Fruit fly (Drosophila melanogaster): ENCODE results near the gene CG3225.
A peak's percentile ranks its signal among the peaks of the same experiment; 100 is the strongest.

Gene CG3225

DNA sequence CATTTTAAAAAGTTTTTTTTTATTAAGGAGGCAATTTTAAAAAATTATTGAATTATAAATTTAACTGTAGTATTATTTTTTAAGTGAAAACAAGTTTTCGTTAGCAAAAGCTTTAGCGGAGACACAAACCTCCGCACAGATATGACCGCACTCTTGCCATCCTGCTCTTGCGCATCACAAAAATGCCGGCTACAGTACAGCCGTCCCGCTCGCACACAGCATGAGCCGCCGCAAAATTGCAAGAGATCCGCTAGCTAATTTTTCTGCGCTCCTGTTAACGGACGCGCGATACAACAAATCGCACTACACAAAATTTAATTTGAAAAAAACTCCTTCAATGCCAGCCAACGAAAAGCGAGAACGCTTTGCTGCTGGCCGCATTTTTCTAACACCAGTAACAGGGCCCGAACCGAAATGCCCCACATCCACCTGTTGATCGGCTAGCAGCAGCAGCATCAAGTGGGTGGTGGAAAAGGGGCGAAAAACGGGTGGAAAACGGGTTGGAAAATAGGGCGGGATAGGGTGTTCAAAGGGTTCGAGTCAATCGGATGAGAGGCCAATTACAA, 7.9 kb downstream of the CG3225 start (continued):
- TF ChIP-seq CG1647 (GFP tag; optimal IDR thresholded peaks at IDR 0.05) (peak; percentile 13), nerfin-2 (GFP tag; IDR thresholded peaks at IDR 0.05; ENCODE audit: partially characterized antibody) (no peak), CG2129 (GFP tag; IDR thresholded peaks at IDR 0.05; ENCODE audit: partially characterized antibody) (no peak), CG2199 (GFP tag; IDR thresholded peaks at IDR 0.05) (peak; percentile 83; the same call in 2 of the 3 replicates), CG6765 (GFP tag; optimal IDR thresholded peaks at IDR 0.05) (no peak), CG1233 (GFP tag; optimal IDR thresholded peaks at IDR 0.05) (no peak), lmd (GFP tag; IDR thresholded peaks at IDR 0.05) (no peak; the same call in 1 of the 2 replicates), NC2β (GFP tag; optimal IDR thresholded peaks at IDR 0.05) (no peak), CG9876 (GFP tag; optimal IDR thresholded peaks at IDR 0.05) (no peak), CG34422 (GFP tag; IDR thresholded peaks at IDR 0.05) (peak; percentile 98), maf-S (GFP tag; optimal IDR thresholded peaks at IDR 0.05) (no peak), CG9437 (GFP tag; optimal IDR thresholded peaks at IDR 0.05) (no peak), Drgx (GFP tag; IDR thresholded peaks at IDR 0.05) (no peak; the same call in 1 of the 2 replicates), onecut (GFP tag; IDR thresholded peaks at IDR 0.05) (no peak; the same call in 1 of the 2 replicates), CG15011 (GFP tag; optimal IDR thresholded peaks at IDR 0.05) (no peak), HLH54F (GFP tag; optimal IDR thresholded peaks at IDR 0.05) (no peak), H2.0 (GFP tag; IDR thresholded peaks at IDR 0.05) (peak; percentile 23; the same call in 1 of the 2 replicates), CG30431 (GFP tag; optimal IDR thresholded peaks at IDR 0.05) (no peak), Usf (GFP tag; optimal IDR thresholded peaks at IDR 0.05) (no peak), CG14441 (GFP tag; IDR thresholded peaks at IDR 0.05) (no peak), Doc2 (GFP tag; IDR thresholded peaks at IDR 0.05) (no peak), CG10274 (GFP tag; optimal IDR thresholded peaks at IDR 0.05) (no peak), Bgb (GFP tag; IDR thresholded peaks at IDR 0.05; ENCODE audit: partially characterized antibody) (peak; percentile 72; the same call in 1 of the 2 replicates), CG14667 (GFP tag; IDR thresholded peaks at IDR 0.05) (no peak), eyg (GFP tag; optimal IDR thresholded peaks at IDR 0.05) (no peak), bigmax (GFP tag; optimal IDR thresholded peaks at IDR 0.05) (no peak), Rfx (GFP tag; IDR thresholded peaks at IDR 0.05) (peak; percentile 73), CG15479 (GFP tag; optimal IDR thresholded peaks at IDR 0.05) (no peak), CG15073 (GFP tag; optimal IDR thresholded peaks at IDR 0.05) (no peak), sens (GFP tag) (peak; percentile 62), ranshi (GFP tag; IDR thresholded peaks at IDR 0.05) (peak; percentile 42; the same call in 1 of the 2 replicates), CG6854 (GFP tag; optimal IDR thresholded peaks at IDR 0.05) (no peak), TFAM (GFP tag; optimal IDR thresholded peaks at IDR 0.05) (no peak), Nf-YB (GFP tag; optimal IDR thresholded peaks at IDR 0.05) (peak; percentile 95), eve (GFP tag; optimal IDR thresholded peaks at IDR 0.05) (no peak), CG15601 (tag; optimal IDR thresholded peaks at IDR 0.05) (peak; percentile 67), crc (GFP tag; optimal IDR thresholded peaks at IDR 0.05) (no peak), caup (GFP tag; optimal IDR thresholded peaks at IDR 0.05; ENCODE audit: severe bottlenecking) (peak; percentile 65), zen (tag; optimal IDR thresholded peaks at IDR 0.05) (no peak), so (GFP tag; IDR thresholded peaks at IDR 0.05) (no peak), CG8089 (GFP tag; optimal IDR thresholded peaks at IDR 0.05) (no peak), H15 (GFP tag; IDR thresholded peaks at IDR 0.05) (no peak), seq (GFP tag; IDR thresholded peaks at IDR 0.05) (no peak), E2f1 (GFP tag; IDR thresholded peaks at IDR 0.05) (peak; percentile 57; the same call in 1 of the 2 replicates), luna (GFP tag; optimal IDR thresholded peaks at IDR 0.05) (no peak), Fer1 (GFP tag; optimal IDR thresholded peaks at IDR 0.05) (peak; percentile 15), Opbp (GFP tag; IDR thresholded peaks at IDR 0.05; ENCODE audit: partially characterized antibody) (peak; percentile 68), CG11696 (GFP tag; IDR thresholded peaks at IDR 0.05) (no peak), CG1603 (tag; optimal IDR thresholded peaks at IDR 0.05) (peak; percentile 45), Mad (GFP tag; optimal IDR thresholded peaks at IDR 0.05) (peak; percentile 48), CG2712 (tag; optimal IDR thresholded peaks at IDR 0.05) (peak; percentile 52)

Measured in whole organism, embryonic.